Fruit fly (Drosophila melanogaster) whole organism, pupa: ENCODE measurements around the gene CG16798.

ENCODE experiments used
- CG15710 ChIP-seq: fragments of 200-800 bp; sonication (Bioruptor generic); optimal IDR thresholded peaks from 2 replicates; lab custom pipeline; 2018; ENCODE audit warnings: missing biosample characterization, mild to moderate bottlenecking, missing genetic modification characterization, moderate library complexity
- CG32121 ChIP-seq: fragments of 200-800 bp; sonication (Bioruptor generic); IDR thresholded peaks from 2 replicates; pipeline ENCODE4 v1.3.6; 2022; ENCODE audit warnings: missing biosample characterization, missing genetic modification characterization
- Snoo ChIP-seq: fragments of 200-800 bp; sonication (Bioruptor generic); optimal IDR thresholded peaks from 3 replicates; lab custom pipeline; 2017; ENCODE audit warnings: missing biosample characterization, mild to moderate bottlenecking, missing genetic modification characterization, inconsistent platforms
- fd96Ca ChIP-seq: fragments of 200-800 bp; sonication (Bioruptor generic); IDR thresholded peaks from 3 replicates; pipeline ENCODE4 v1.3.6; 2022; ENCODE audit warnings: missing biosample characterization, missing genetic modification characterization

DNA sequence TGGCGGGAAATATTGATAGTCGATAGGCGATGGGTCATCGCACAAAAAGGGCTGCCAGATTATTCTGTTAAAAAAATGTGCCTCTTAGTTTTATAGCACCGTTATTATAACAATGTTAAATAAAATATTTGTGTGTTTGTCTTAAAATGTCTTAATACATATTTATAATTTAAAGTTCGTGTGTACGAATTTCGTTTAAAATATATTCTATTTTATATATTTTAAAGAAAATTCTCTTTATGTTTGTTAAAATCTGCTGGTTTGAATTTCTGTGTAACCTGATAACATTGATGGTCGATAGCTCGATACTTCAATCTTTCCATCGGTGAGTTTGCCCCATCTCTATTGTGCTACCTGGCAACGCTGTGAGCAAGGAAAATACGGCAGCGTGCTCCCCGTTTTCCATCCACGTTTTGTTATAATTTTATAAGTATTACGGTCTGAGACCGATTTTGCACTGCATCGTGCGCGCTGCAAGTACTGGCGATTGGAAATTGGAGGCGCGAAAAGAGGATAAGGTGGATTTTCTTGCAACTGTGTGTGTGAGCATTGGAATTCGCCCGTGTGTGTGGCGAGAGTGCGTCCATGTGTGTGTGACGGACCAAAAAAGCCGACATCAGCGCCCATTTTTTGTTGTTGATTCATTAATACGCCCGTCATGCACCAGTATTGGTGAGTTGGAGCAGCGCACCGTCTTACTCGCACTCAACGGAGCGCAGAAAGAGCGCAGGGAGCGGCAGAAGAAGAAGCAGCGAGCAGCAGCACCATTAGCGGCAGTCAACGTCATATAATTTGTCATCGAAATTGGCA, 34.8 kb upstream of the CG16798 start, which contains the start of the genes CG10949 and Arpc2:
- TF ChIP-seq Snoo (tag; lab: Kevin White, UChicago) (peak; percentile 26), CG15710 (tag; lab: Kevin White, UChicago) (peak; percentile 56), fd96Ca (GFP tag; lab: Robert Waterston, UW) (no peak), CG32121 (peak; percentile 32)
